Worm (Caenorhabditis elegans) whole organism, L1 larva: Measurements from ENCODE around the gene elo-1.

Source experiments
- aha-1 ChIP-seq: fragments of 150-350 bp; optimal IDR thresholded peaks from 2 replicates; lab custom pipeline; 2014; ENCODE audit warnings: missing biosample characterization, missing genetic modification characterization
- efl-1 ChIP-seq, 4 experiments: fragments of 150-350 bp; optimal IDR thresholded peaks in 3 of 4; peaks in 1 of 4; 1 replicate in 1 of 4; 2 replicates in 3 of 4; lab custom pipeline; 2014; ENCODE audit warnings: missing biosample characterization in 2 of 4, missing genetic modification characterization in 2 of 4, missing genetic modification reagents in 2 of 4
- ets-5 ChIP-seq: fragments of 200-800 bp; sonication (Bioruptor generic); IDR thresholded peaks from 2 replicates; pipeline ENCODE4 v1.3.6; 2022; ENCODE audit warnings: missing genetic modification characterization, missing compliant biosample characterization
- fkh-10 ChIP-seq: sonication (generic microtip); optimal IDR thresholded peaks from 2 replicates; lab custom pipeline; 2017; ENCODE audit warnings: missing biosample characterization, missing genetic modification reagents, missing genetic modification characterization
- fos-1 ChIP-seq: fragments of 150-350 bp; optimal IDR thresholded peaks from 2 replicates; lab custom pipeline; 2014; ENCODE audit warnings: missing biosample characterization, missing genetic modification characterization
- lin-15B ChIP-seq: fragments of 150-350 bp; sonication (generic microtip); optimal IDR thresholded peaks from 3 replicates; lab custom pipeline; 2014; ENCODE audit warnings: missing biosample characterization, missing genetic modification characterization
- lin-39 ChIP-seq: fragments of 150-350 bp; optimal IDR thresholded peaks from 2 replicates; lab custom pipeline; 2014; ENCODE audit warnings: missing biosample characterization, missing genetic modification reagents, missing genetic modification characterization
- mef-2 ChIP-seq: fragments of 150-350 bp; optimal IDR thresholded peaks from 2 replicates; lab custom pipeline; 2014; ENCODE audit warnings: missing biosample characterization, missing genetic modification characterization
- mep-1 ChIP-seq: fragments of 150-350 bp; optimal IDR thresholded peaks from 2 replicates; lab custom pipeline; 2014; ENCODE audit warnings: missing biosample characterization, missing genetic modification characterization
- nhr-12 ChIP-seq: sonication (generic microtip); optimal IDR thresholded peaks from 2 replicates; lab custom pipeline; 2017; ENCODE audit warnings: missing biosample characterization, missing genetic modification characterization
- unc-62 ChIP-seq: fragments of 150-350 bp; optimal IDR thresholded peaks from 2 replicates; lab custom pipeline; 2014; ENCODE audit warnings: missing biosample characterization, missing genetic modification reagents, missing genetic modification characterization
- ztf-4 ChIP-seq: fragments of 150-350 bp; optimal IDR thresholded peaks from 2 replicates; lab custom pipeline; 2014; ENCODE audit warnings: missing biosample characterization, missing genetic modification characterization

DNA sequence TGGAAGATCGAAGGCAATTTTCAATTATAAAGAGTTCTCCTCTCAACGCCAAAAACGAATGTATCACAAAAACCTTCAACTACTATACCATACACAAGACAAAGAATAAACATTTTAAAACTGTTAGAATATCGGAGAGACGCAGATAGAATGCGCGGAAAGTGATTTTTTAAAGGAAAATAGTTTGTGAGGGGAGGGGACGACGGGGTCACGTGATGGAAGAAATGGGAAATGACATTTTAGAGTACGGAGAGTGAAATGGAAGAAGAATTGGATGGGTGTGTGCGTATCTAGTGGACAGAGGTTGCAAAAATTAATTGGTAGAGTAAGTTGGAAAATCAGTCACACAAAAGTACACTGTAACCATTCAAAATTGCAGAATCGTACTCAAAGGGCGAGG lies 8.2 kb downstream of the elo-1 start:
- TF ChIP-seq efl-1 (optimal IDR thresholded peaks at IDR 0.05; lab: Kevin White, UChicago) = peak; percentile 34 to 54
- TF ChIP-seq efl-1 (GFP tag; optimal IDR thresholded peaks at IDR 0.05 in 1 of 2; lab: Kevin White, UChicago) = peak; percentile 34 to 95
- no peak for TF ChIP-seq nhr-12 (tag; lab: Kevin White, UChicago)
- no peak for TF ChIP-seq unc-62
- TF ChIP-seq mep-1 (tag; lab: Kevin White, UChicago) = peak; percentile 86
- TF ChIP-seq aha-1 = no peak
- TF ChIP-seq ztf-4 (tag; lab: Kevin White, UChicago) = no peak
- TF ChIP-seq lin-15B (tag; lab: Kevin White, UChicago) = no peak
- TF ChIP-seq fos-1 = peak; percentile 23
- TF ChIP-seq lin-39 (tag; lab: Kevin White, UChicago) = no peak
- no peak for TF ChIP-seq mef-2 (tag; lab: Kevin White, UChicago)
- TF ChIP-seq ets-5 (GFP tag; lab: Robert Waterston, UW) = no peak
- TF ChIP-seq fkh-10 = no peak
